Fruit fly (Drosophila melanogaster): ENCODE results near the gene CG14232.

The CG14232 gene

DNA sequence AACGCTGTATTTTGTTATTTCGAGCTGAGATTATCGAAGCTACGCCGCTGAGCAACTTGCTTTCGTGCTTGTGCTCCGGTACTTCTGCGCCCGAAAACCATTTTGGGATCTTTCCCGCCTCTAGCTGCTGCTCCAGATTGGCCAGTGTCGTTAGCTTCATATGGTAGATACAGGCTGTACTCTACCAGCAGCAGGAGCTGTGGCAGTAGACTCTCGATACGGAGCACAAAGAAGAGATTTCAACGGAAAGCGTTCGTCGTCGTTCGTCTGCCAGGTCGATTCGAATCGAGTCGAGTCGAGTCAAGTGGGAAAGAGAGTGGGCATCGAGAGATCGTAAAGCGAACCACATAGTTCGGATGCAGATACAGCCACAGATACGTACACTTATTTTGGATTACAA is 10.8 kb upstream of the CG14232 start:
- no peak for TF ChIP-seq CG17801 (GFP tag; optimal IDR thresholded peaks at IDR 0.05; ENCODE audit: partially characterized antibody)

dm6 chrX:19712898-19713627 is 9.0 kb upstream of the CG14232 start, which contains the start of gene meso18E:
TSS of gene meso18E (minus strand) at chrX:19713045.
- TF ChIP-seq CG17801 (GFP tag; optimal IDR thresholded peaks at IDR 0.05; ENCODE audit: partially characterized antibody): no peak

- TF ChIP-seq CG17801 (GFP tag; optimal IDR thresholded peaks at IDR 0.05; ENCODE audit: partially characterized antibody): no peak
Observed at dm6 chrX:19711936-19712335, 7.9 kb upstream of the CG14232 start.

dm6 chrX:19701611-19702010 is 2.4 kb downstream of the CG14232 start, which contains the start of gene Tcs4:
TSS of gene Tcs4 (minus strand) at chrX:19701755.
- peak; percentile 48 for TF ChIP-seq CG17801 (GFP tag; optimal IDR thresholded peaks at IDR 0.05; ENCODE audit: partially characterized antibody)

- no peak for TF ChIP-seq CG17801 (GFP tag; optimal IDR thresholded peaks at IDR 0.05; ENCODE audit: partially characterized antibody)
Observed at dm6 chrX:19697255-19697877, 6.7 kb downstream of the CG14232 start.

- TF ChIP-seq CG17801 (GFP tag; optimal IDR thresholded peaks at IDR 0.05; ENCODE audit: partially characterized antibody): no peak
Observed at dm6 chrX:19696845-19697244, 7.2 kb downstream of the CG14232 start, which contains the start of gene Cdc42. TSS of gene Cdc42 (plus strand) at chrX:19697091.

DNA sequence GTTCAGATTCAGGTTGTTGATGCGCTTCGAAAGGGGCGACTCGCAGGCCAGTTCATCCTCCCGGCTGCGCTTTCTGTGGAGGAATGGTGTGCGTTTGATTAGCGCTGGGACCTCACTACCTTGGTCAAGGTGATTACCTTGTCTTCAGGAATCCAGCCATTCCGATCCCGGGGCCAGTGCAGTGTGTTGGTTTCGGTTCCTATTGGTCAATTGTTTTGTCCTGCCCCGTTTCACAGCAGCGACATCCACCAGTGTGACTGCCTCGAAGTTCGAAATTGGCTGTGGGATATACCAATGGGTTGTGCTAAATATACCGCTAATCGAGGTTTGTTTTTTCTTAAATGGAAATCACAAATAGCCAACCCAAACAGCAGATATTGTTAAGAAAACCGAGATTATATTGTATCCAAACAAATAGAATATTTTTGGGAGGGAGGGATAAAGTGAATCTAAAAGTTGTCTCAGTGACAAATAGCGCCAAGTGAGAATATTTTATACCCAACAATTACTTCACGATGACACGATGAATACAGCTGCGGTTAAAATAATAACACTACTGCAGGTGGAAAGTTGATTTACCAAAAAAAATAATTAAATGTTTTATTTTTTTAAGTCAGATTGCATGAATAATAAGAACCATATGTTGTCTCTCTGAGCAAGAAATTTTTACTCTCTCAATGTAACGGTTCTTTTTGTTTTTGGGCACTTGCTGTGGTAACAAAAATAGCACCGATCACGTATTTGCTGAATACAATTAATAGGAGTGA is 9.1 kb downstream of the CG14232 start, which contains the start of gene CG14229:
TSS of gene CG14229 (minus strand) at position 459 of the 767 bp plus-strand sequence.
- no peak for TF ChIP-seq CG17801 (GFP tag; optimal IDR thresholded peaks at IDR 0.05; ENCODE audit: partially characterized antibody)

- peak; percentile 85 for TF ChIP-seq CG17801 (GFP tag; optimal IDR thresholded peaks at IDR 0.05; ENCODE audit: partially characterized antibody)
Observed at dm6 chrX:19692951-19693698, 10.9 kb downstream of the CG14232 start, which contains the start of gene Mer. TSS of gene Mer (minus strand) at chrX:19693500.

- TF ChIP-seq CG17801 (GFP tag; optimal IDR thresholded peaks at IDR 0.05; ENCODE audit: partially characterized antibody): no peak
Observed at dm6 chrX:19690050-19690449, 14.0 kb downstream of the CG14232 start.

- TF ChIP-seq CG17801 (GFP tag; optimal IDR thresholded peaks at IDR 0.05; ENCODE audit: partially characterized antibody): no peak
Observed at dm6 chrX:19688848-19689247, 15.2 kb downstream of the CG14232 start, which contains the start of gene CG14227. TSS of gene CG14227 (minus strand) at chrX:19688948.

dm6 chrX:19684048-19684447 is 20.0 kb downstream of the CG14232 start:
- TF ChIP-seq CG17801 (GFP tag; optimal IDR thresholded peaks at IDR 0.05; ENCODE audit: partially characterized antibody): no peak

DNA sequence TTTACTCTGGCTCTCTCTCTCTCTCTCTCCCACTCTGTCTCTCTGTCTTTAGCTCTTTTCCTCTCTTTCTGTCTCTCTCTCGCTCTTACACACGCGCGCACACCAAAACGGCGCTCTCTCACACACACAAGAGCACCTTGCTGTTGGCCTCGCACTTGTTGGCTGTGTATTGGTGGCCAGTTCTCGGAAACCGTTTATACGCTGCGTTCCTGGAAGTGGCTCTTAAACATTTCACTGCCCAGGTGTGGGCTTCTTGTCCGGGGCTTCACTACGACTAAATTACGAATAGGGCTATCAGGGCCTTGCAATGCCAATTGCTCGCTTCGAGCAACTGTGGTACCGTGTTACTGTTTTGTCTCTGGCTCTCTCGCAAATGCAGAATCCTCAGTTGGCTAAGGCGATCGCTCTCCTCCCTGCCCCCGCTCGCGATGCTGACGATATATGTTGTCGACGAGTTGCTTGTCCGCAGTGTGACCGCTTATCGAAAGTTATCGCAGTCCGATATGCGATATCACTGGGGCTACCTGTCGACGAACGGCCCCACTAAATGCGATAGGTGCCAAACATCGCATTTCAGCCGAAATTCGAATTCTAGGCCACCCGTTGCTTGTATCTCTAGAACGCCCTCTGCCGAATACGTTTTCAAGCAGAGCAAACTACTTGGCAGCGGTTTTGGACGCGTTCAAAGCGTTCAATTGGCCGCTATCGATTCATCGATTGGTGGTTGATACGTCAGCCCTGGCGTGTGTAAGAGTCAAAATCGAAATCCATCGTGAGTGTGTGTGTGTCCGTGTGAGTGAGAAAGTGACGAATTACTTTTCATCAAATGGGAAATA is 20.8 kb downstream of the CG14232 start, which contains the start of the genes dome and Ubqn:
TSS of gene dome (minus strand) at position 479 of the 836 bp plus-strand sequence.
TSS of gene Ubqn (plus strand) at position 769 of the 836 bp plus-strand sequence.
- peak; percentile 62 for TF ChIP-seq CG17801 (GFP tag; optimal IDR thresholded peaks at IDR 0.05; ENCODE audit: partially characterized antibody)

dm6 chrX:19679207-19679606 is 24.9 kb downstream of the CG14232 start:
- TF ChIP-seq CG17801 (GFP tag; optimal IDR thresholded peaks at IDR 0.05; ENCODE audit: partially characterized antibody): no peak

DNA sequence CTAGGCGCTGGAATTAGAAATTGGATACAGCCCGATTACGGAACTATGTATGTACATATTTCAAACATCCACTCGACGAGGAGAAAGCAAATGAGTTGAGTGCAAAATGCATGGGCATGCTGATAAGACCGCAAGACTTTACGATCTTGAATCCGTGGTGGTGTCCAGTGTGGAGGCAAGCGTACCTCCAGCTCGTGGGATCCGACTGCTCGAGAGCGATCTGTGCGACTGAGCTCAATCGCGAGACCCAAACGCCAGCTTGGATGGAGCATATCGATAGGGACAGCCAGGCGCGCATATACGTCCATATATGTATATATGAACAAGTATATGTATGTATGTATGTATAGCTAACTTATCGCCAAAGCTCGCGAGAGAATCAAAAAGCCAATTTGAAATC is 28.4 kb downstream of the CG14232 start, which contains the start of gene et:
TSS of gene et (minus strand) at position 230 of the 400 bp plus-strand sequence.
- TF ChIP-seq CG17801 (GFP tag; optimal IDR thresholded peaks at IDR 0.05; ENCODE audit: partially characterized antibody): no peak

Measured in ovary, adult (tissue).